Worm (Caenorhabditis elegans) whole organism, late embryonic: ENCODE results near the gene Y44A6C.2.

Source experiments
- C08G9.2 ChIP-seq: sonication (generic microtip); optimal IDR thresholded peaks from 2 replicates; lab custom pipeline; 2016; ENCODE audit warnings: mild to moderate bottlenecking, missing genetic modification characterization, moderate library complexity, missing compliant biosample characterization
- F13H6.1 ChIP-seq: sonication (generic microtip); optimal IDR thresholded peaks from 2 replicates; lab custom pipeline; 2016; ENCODE audit warnings: missing genetic modification characterization, missing compliant biosample characterization
- K02D7.2 ChIP-seq: sonication (generic microtip); optimal IDR thresholded peaks from 2 replicates; lab custom pipeline; 2017; ENCODE audit warnings: mild to moderate bottlenecking, missing genetic modification characterization, missing compliant biosample characterization
- K09A11.1 ChIP-seq: sonication (generic microtip); optimal IDR thresholded peaks from 2 replicates; lab custom pipeline; 2017; ENCODE audit warnings: antibody characterized with exemption, mild to moderate bottlenecking, missing genetic modification characterization, missing compliant biosample characterization; ENCODE audit not compliant: insufficient read depth
- Y22D7AL.16 ChIP-seq: sonication (generic microtip); optimal IDR thresholded peaks from 2 replicates; lab custom pipeline; 2016; ENCODE audit warnings: missing genetic modification characterization, missing compliant biosample characterization
- ahr-1 ChIP-seq: sonication (generic microtip); optimal IDR thresholded peaks from 2 replicates; lab custom pipeline; 2016; ENCODE audit warnings: missing genetic modification characterization, missing compliant biosample characterization
- ama-1 ChIP-seq: fragments of 150-350 bp; optimal IDR thresholded peaks from 2 replicates; lab custom pipeline; 2014
- ceh-14 ChIP-seq: sonication (generic microtip); optimal IDR thresholded peaks from 2 replicates; lab custom pipeline; 2016; ENCODE audit warnings: missing genotype, missing genetic modification characterization, missing compliant biosample characterization
- ceh-19 ChIP-seq: fragments of 200-800 bp; sonication (Bioruptor generic); optimal IDR thresholded peaks from 2 replicates; lab custom pipeline; 2018; ENCODE audit warnings: mild to moderate bottlenecking, missing genetic modification characterization, missing compliant biosample characterization
- ceh-22 ChIP-seq: sonication (generic microtip); optimal IDR thresholded peaks from 2 replicates; lab custom pipeline; 2017; ENCODE audit warnings: missing biosample characterization, missing genetic modification characterization
- ceh-30 ChIP-seq: fragments of 150-350 bp; optimal IDR thresholded peaks from 2 replicates; lab custom pipeline; 2014; ENCODE audit warnings: missing biosample characterization, missing genetic modification characterization
- ceh-31 ChIP-seq: sonication (generic microtip); optimal IDR thresholded peaks from 2 replicates; lab custom pipeline; 2016; ENCODE audit warnings: missing genetic modification characterization, missing compliant biosample characterization
- ceh-34 ChIP-seq: sonication (generic microtip); optimal IDR thresholded peaks from 2 replicates; lab custom pipeline; 2016; ENCODE audit warnings: mild to moderate bottlenecking, missing genetic modification characterization, missing compliant biosample characterization
- ceh-45 ChIP-seq: fragments of 200-800 bp; sonication (Bioruptor generic); IDR thresholded peaks from 2 replicates; pipeline ENCODE4 v1.3.6; 2022; ENCODE audit warnings: missing genetic modification reagents, missing genetic modification characterization, missing compliant biosample characterization
- ceh-48 ChIP-seq: sonication (generic microtip); optimal IDR thresholded peaks from 2 replicates; lab custom pipeline; 2016; ENCODE audit warnings: missing genetic modification characterization, inconsistent platforms, missing compliant biosample characterization
- ceh-6 ChIP-seq: fragments of 200-800 bp; sonication (Bioruptor generic); optimal IDR thresholded peaks from 2 replicates; lab custom pipeline; 2018; ENCODE audit warnings: mild to moderate bottlenecking, missing genetic modification characterization, missing compliant biosample characterization
- dmd-4 ChIP-seq: sonication (generic microtip); optimal IDR thresholded peaks from 2 replicates; lab custom pipeline; 2016; ENCODE audit warnings: borderline replicate concordance, missing genetic modification characterization, missing compliant biosample characterization
- elt-2 ChIP-seq: sonication (generic microtip); optimal IDR thresholded peaks from 2 replicates; lab custom pipeline; 2016; ENCODE audit warnings: missing genetic modification reagents, missing genetic modification characterization, missing compliant biosample characterization
- elt-4 ChIP-seq: sonication (generic microtip); optimal IDR thresholded peaks from 2 replicates; lab custom pipeline; 2016; ENCODE audit warnings: missing genetic modification characterization, missing compliant biosample characterization
- eyg-1 ChIP-seq: sonication (generic microtip); optimal IDR thresholded peaks from 2 replicates; lab custom pipeline; 2016; ENCODE audit warnings: missing genotype, missing genetic modification characterization, missing compliant biosample characterization
- fkh-10 ChIP-seq: fragments of 150-350 bp; optimal IDR thresholded peaks from 2 replicates; lab custom pipeline; 2014; ENCODE audit warnings: missing biosample characterization, missing genetic modification reagents, missing genetic modification characterization
- fkh-6 ChIP-seq: sonication (generic microtip); optimal IDR thresholded peaks from 2 replicates; lab custom pipeline; 2016; ENCODE audit warnings: missing genetic modification characterization, missing compliant biosample characterization
- gmeb-2 ChIP-seq: sonication (generic microtip); optimal IDR thresholded peaks from 2 replicates; lab custom pipeline; 2016; ENCODE audit warnings: missing genetic modification characterization, inconsistent platforms, missing compliant biosample characterization
- hlh-13 ChIP-seq: fragments of 200-800 bp; sonication (Bioruptor generic); optimal IDR thresholded peaks from 2 replicates; lab custom pipeline; 2018; ENCODE audit warnings: mild to moderate bottlenecking, missing genetic modification characterization, missing compliant biosample characterization
- hlh-8 ChIP-seq: sonication (generic microtip); optimal IDR thresholded peaks from 2 replicates; lab custom pipeline; 2016; ENCODE audit warnings: missing genotype, missing genetic modification characterization, missing compliant biosample characterization
- lin-11 ChIP-seq: fragments of 200-800 bp; sonication (Bioruptor generic); optimal IDR thresholded peaks from 2 replicates; lab custom pipeline; 2018; ENCODE audit warnings: mild to moderate bottlenecking, missing genetic modification characterization, missing compliant biosample characterization
- madf-2 ChIP-seq: sonication (generic microtip); optimal IDR thresholded peaks from 2 replicates; lab custom pipeline; 2017; ENCODE audit warnings: missing genetic modification characterization, missing compliant biosample characterization
- mec-3 ChIP-seq: sonication (generic microtip); optimal IDR thresholded peaks from 2 replicates; lab custom pipeline; 2016; ENCODE audit warnings: borderline replicate concordance, missing genetic modification characterization, missing compliant biosample characterization
- nfya-1 ChIP-seq: sonication (generic microtip); optimal IDR thresholded peaks from 2 replicates; lab custom pipeline; 2017; ENCODE audit warnings: missing genetic modification characterization, mild to moderate bottlenecking, missing compliant biosample characterization, antibody characterized with exemption, moderate library complexity
- nhr-11 ChIP-seq: fragments of 150-350 bp; optimal IDR thresholded peaks from 2 replicates; lab custom pipeline; 2014; ENCODE audit warnings: missing biosample characterization, missing genetic modification characterization
- npax-4 ChIP-seq: sonication (generic microtip); optimal IDR thresholded peaks from 2 replicates; lab custom pipeline; 2016; ENCODE audit warnings: missing genetic modification characterization, missing compliant biosample characterization
- pag-3 ChIP-seq: sonication (generic microtip); optimal IDR thresholded peaks from 2 replicates; lab custom pipeline; 2016; ENCODE audit warnings: missing compliant biosample characterization, missing genetic modification characterization, borderline replicate concordance
- pax-1 ChIP-seq: fragments of 150-350 bp; optimal IDR thresholded peaks from 2 replicates; lab custom pipeline; 2014; ENCODE audit warnings: missing biosample characterization, missing genetic modification characterization
- pha-2 ChIP-seq: sonication (generic microtip); optimal IDR thresholded peaks from 2 replicates; lab custom pipeline; 2017; ENCODE audit warnings: mild to moderate bottlenecking, missing genetic modification characterization, missing compliant biosample characterization
- pha-4 ChIP-seq: fragments of 150-350 bp; optimal IDR thresholded peaks from 2 replicates; lab custom pipeline; 2018; ENCODE audit warnings: missing biosample characterization, missing genetic modification reagents, missing genetic modification characterization
- pqm-1 ChIP-seq: sonication (generic microtip); optimal IDR thresholded peaks from 2 replicates; lab custom pipeline; 2016; ENCODE audit warnings: missing genetic modification characterization, missing compliant biosample characterization
- ref-2 ChIP-seq: sonication (generic microtip); optimal IDR thresholded peaks from 2 replicates; lab custom pipeline; 2016; ENCODE audit warnings: missing genetic modification characterization, missing compliant biosample characterization
- sox-2 ChIP-seq: fragments of 200-800 bp; sonication (Bioruptor generic); IDR thresholded peaks from 2 replicates; pipeline ENCODE4 v1.3.6; 2022; ENCODE audit warnings: missing genetic modification reagents, missing genetic modification characterization, missing compliant biosample characterization
- sox-4 ChIP-seq: sonication (generic microtip); optimal IDR thresholded peaks from 2 replicates; lab custom pipeline; 2017; ENCODE audit warnings: mild to moderate bottlenecking, missing genetic modification characterization, inconsistent platforms, missing compliant biosample characterization
- syd-9 ChIP-seq: sonication (generic microtip); optimal IDR thresholded peaks from 2 replicates; lab custom pipeline; 2016; ENCODE audit warnings: mild to moderate bottlenecking, missing genetic modification characterization, moderate library complexity, missing compliant biosample characterization
- tbx-2 ChIP-seq: sonication (generic microtip); optimal IDR thresholded peaks from 2 replicates; lab custom pipeline; 2016; ENCODE audit warnings: missing genetic modification characterization, missing compliant biosample characterization
- tbx-7 ChIP-seq: sonication (generic microtip); optimal IDR thresholded peaks from 2 replicates; lab custom pipeline; 2016; ENCODE audit warnings: missing genotype, missing genetic modification characterization, missing compliant biosample characterization
- ttx-3 ChIP-seq: sonication (generic microtip); optimal IDR thresholded peaks from 2 replicates; lab custom pipeline; 2016; ENCODE audit warnings: missing genetic modification reagents, missing genetic modification characterization, missing compliant biosample characterization
- unc-55 ChIP-seq: sonication (generic microtip); optimal IDR thresholded peaks from 2 replicates; lab custom pipeline; 2017; ENCODE audit warnings: missing biosample characterization, missing genetic modification reagents, missing genetic modification characterization
- unc-86 ChIP-seq: sonication (generic microtip); optimal IDR thresholded peaks from 2 replicates; lab custom pipeline; 2016; ENCODE audit warnings: missing genetic modification characterization, missing compliant biosample characterization

The Y44A6C.2 gene

DNA sequence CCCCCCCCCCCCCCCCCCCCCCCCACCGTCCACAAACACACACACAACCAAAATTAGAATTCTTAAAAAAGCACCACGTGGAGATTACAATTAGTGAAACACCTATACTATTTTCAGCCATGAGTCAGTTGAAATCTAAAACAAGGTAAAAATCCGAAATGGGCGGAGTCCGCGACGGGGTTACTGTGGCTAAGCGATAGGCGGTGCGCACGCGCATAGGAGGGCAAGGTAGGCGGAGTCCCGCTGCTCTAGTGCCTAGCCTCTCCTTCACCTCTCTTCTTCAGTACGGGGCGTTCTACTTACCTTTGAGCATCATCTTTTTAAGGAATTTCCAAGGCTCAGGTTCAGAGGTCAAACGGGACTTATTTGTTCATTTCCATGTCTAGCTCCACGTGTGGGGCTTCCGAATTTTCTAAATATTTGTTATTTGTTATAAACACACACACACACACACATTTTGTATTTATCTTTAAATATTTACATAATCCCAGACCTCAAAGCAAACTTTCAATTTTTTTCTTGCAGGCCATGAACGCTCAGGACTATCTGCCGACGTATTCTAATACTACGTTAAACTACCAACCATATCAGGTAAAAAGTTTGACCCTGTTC is 34.5 kb downstream of the Y44A6C.2 start:
- TF ChIP-seq ceh-14 (tag; lab: Kevin White, UChicago) (no peak), ceh-31 (tag; lab: Kevin White, UChicago) (no peak), fkh-6 (no peak), Y22D7AL.16 (tag; lab: Kevin White, UChicago) (no peak), pqm-1 (tag; lab: Kevin White, UChicago) (no peak), ceh-45 (GFP tag; lab: Robert Waterston, UW) (peak; percentile 38; the same call in 1 of the 2 replicates), ceh-48 (no peak), nfya-1 (tag; lab: Kevin White, UChicago) (peak; percentile 41), madf-2 (tag; lab: Kevin White, UChicago) (no peak), unc-55 (GFP tag; lab: Kevin White, UChicago) (no peak), pha-2 (tag; lab: Kevin White, UChicago) (peak; percentile 53), ceh-19 (no peak), unc-86 (no peak), ttx-3 (tag; lab: Kevin White, UChicago) (no peak)

DNA sequence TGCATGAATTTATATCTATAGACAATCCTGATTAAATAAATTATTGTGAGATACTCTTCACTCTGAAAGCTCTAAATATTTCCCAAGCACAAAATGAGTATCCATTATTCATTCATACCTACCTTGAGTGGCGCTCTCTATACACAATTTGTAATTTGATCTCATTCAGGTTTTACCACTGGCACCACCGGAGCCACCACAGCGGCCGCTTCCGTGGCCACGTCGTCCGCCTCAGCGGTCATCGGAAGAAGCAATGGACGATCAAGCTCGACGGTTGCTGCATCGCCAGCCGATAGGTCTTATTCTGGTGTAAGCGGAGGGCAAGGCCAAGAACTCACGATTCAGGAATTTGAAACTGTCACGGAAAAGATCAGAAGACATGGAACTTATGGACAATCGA is 35.2 kb downstream of the Y44A6C.2 start:
- no peak for TF ChIP-seq ceh-22
- TF ChIP-seq ceh-19 = peak; percentile 22
- no peak for TF ChIP-seq pqm-1 (tag; lab: Kevin White, UChicago)
- TF ChIP-seq ceh-34 (tag; lab: Kevin White, UChicago) = peak; percentile 66
- no peak for TF ChIP-seq pha-4 (tag; lab: Kevin White, UChicago)
- no peak for TF ChIP-seq K09A11.1 (tag; lab: Kevin White, UChicago)
- TF ChIP-seq sox-4 (tag; lab: Kevin White, UChicago) = no peak
- TF ChIP-seq, all 69 proteins: peak for 2

DNA sequence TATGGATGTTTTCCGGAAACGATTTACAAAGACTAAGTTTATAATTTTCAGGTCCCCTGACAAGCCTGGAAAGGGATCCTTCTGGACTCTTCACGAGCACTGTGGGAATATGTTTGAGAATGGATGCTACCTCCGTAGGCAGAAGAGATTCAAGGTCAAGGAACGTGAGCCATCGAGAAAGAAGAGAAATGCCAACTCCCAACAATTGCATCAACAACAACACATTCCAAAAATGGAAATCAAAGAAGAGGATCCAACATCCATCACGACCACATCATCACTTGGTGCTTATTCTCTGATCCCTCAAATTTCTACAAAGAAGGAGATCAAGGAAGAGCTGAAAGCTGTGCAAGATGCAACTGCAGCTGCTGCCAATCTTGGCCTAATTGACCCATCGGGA is 36.1 kb downstream of the Y44A6C.2 start:
- TF ChIP-seq K02D7.2 (no peak), ahr-1 (tag; lab: Kevin White, UChicago) (no peak), unc-86 (no peak), unc-55 (GFP tag; lab: Kevin White, UChicago) (no peak), pha-4 (tag; lab: Kevin White, UChicago) (no peak), hlh-13 (no peak), ceh-6 (GFP tag; lab: Kevin White, UChicago) (no peak), pax-1 (tag; lab: Kevin White, UChicago) (no peak), tbx-2 (no peak), ceh-45 (GFP tag; lab: Robert Waterston, UW) (no peak), elt-2 (tag; lab: Kevin White, UChicago) (no peak), ceh-22 (no peak), tbx-7 (tag; lab: Kevin White, UChicago) (no peak)

DNA sequence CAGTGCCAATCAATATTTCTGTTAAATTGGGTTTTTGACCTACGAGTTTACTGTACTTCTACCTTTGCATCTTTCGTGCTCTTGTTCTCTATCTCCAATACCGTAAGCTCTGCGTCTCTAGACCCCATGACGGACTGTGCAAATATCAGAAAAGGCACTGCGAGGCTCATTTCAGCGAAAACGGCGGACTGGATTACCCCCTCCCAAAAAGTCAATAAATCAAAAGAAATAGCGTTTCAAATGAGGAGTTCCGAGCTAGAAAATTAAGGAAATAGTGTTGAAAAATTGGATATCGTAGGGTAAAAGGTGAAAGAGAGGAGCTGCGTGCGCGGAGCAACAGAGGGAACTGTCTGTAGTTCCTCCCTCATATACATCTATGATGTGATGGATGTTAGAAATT is 39.7 kb downstream of the Y44A6C.2 start:
- TF ChIP-seq syd-9 (tag; lab: Kevin White, UChicago) = no peak
- TF ChIP-seq K02D7.2 = no peak
- no peak for TF ChIP-seq elt-2 (tag; lab: Kevin White, UChicago)
- TF ChIP-seq elt-4 (tag; lab: Kevin White, UChicago) = no peak
- no peak for TF ChIP-seq ref-2 (tag; lab: Kevin White, UChicago)
- no peak for TF ChIP-seq C08G9.2 (tag; lab: Kevin White, UChicago)
- no peak for TF ChIP-seq npax-4 (tag; lab: Kevin White, UChicago)
- TF ChIP-seq dmd-4 (tag; lab: Kevin White, UChicago) = no peak
- TF ChIP-seq pqm-1 (tag; lab: Kevin White, UChicago) = no peak
- TF ChIP-seq ahr-1 (tag; lab: Kevin White, UChicago) = no peak
- TF ChIP-seq unc-55 (GFP tag; lab: Kevin White, UChicago) = no peak
- TF ChIP-seq sox-4 (tag; lab: Kevin White, UChicago) = no peak
- no peak for TF ChIP-seq ceh-30 (tag; lab: Kevin White, UChicago)
- TF ChIP-seq F13H6.1 (tag; lab: Kevin White, UChicago) = no peak
- no peak for TF ChIP-seq K09A11.1 (tag; lab: Kevin White, UChicago)
- TF ChIP-seq ama-1 (lab: Kevin White, UChicago) = no peak
- no peak for TF ChIP-seq mec-3 (tag; lab: Kevin White, UChicago)
- no peak for TF ChIP-seq tbx-7 (tag; lab: Kevin White, UChicago)
- TF ChIP-seq pag-3 (tag; lab: Kevin White, UChicago) = no peak
- TF ChIP-seq gmeb-2 (tag; lab: Kevin White, UChicago) = no peak
- no peak for TF ChIP-seq nhr-11 (tag; lab: Kevin White, UChicago)
- TF ChIP-seq hlh-8 (tag; lab: Kevin White, UChicago) = no peak
- TF ChIP-seq ceh-19 = no peak
- TF ChIP-seq pha-4 (tag; lab: Kevin White, UChicago) = no peak
- TF ChIP-seq sox-2 (GFP tag; lab: Robert Waterston, UW) = no peak
- no peak for TF ChIP-seq ceh-48
- no peak for TF ChIP-seq fkh-10
- no peak for TF ChIP-seq lin-11 (tag; lab: Kevin White, UChicago)
- no peak for TF ChIP-seq eyg-1 (tag; lab: Kevin White, UChicago)
- no peak for TF ChIP-seq ttx-3 (tag; lab: Kevin White, UChicago)
